Fruit fly (Drosophila melanogaster) whole organism, prepupa: ENCODE results near the gene CG43774.

Experiments used
- CG16779 ChIP-seq: fragments of 200-800 bp; sonication (Bioruptor generic); optimal IDR thresholded peaks from 3 replicates; lab custom pipeline; 2017; ENCODE audit warnings: missing biosample characterization, mild to moderate bottlenecking, missing genetic modification characterization
- Eip75B ChIP-seq: fragments of 200-800 bp; sonication (Bioruptor generic); optimal IDR thresholded peaks from 3 replicates; lab custom pipeline; 2016; ENCODE audit warnings: missing biosample characterization, missing genetic modification characterization
- Ets21C ChIP-seq: fragments of 200-800 bp; sonication (Bioruptor generic); optimal IDR thresholded peaks from 3 replicates; lab custom pipeline; 2016; ENCODE audit warnings: missing biosample characterization, missing genetic modification characterization
- Hr39 ChIP-seq: fragments of 200-800 bp; sonication (Bioruptor generic); optimal IDR thresholded peaks from 2 replicates; lab custom pipeline; 2016; ENCODE audit warnings: missing biosample characterization, missing genetic modification characterization
- Lpt ChIP-seq: fragments of 200-800 bp; sonication (Bioruptor generic); optimal IDR thresholded peaks from 3 replicates; lab custom pipeline; 2016; ENCODE audit warnings: missing biosample characterization, missing genetic modification characterization
- OdsH ChIP-seq: fragments of 200-800 bp; sonication (Bioruptor generic); optimal IDR thresholded peaks from 3 replicates; lab custom pipeline; 2016; ENCODE audit warnings: missing biosample characterization, missing genetic modification characterization
- Smox ChIP-seq: fragments of 200-800 bp; sonication (Bioruptor generic); optimal IDR thresholded peaks from 3 replicates; lab custom pipeline; 2016; ENCODE audit warnings: missing biosample characterization, missing genetic modification characterization
- Sox15 ChIP-seq: fragments of 200-800 bp; sonication (Bioruptor generic); optimal IDR thresholded peaks from 3 replicates; lab custom pipeline; 2016; ENCODE audit warnings: missing biosample characterization, missing genetic modification characterization
- dsx ChIP-seq: fragments of 200-800 bp; optimal IDR thresholded peaks from 3 replicates; lab custom pipeline; 2019; ENCODE audit warnings: missing biosample characterization, mild to moderate bottlenecking, missing genetic modification characterization, moderate library complexity; ENCODE audit not compliant: poor library complexity, severe bottlenecking

- no peak for TF ChIP-seq Ets21C (GFP tag; lab: Kevin White, UChicago)
- TF ChIP-seq Smox, result no peak
- TF ChIP-seq OdsH (GFP tag; lab: Kevin White, UChicago), result no peak
- TF ChIP-seq dsx (GFP tag; lab: Kevin White, UChicago), result no peak
- TF ChIP-seq Lpt (GFP tag; lab: Kevin White, UChicago), result no peak
- TF ChIP-seq CG16779 (tag; lab: Kevin White, UChicago), result no peak
- TF ChIP-seq Sox15 (GFP tag; lab: Kevin White, UChicago), result no peak
- TF ChIP-seq Hr39, result no peak
- TF ChIP-seq Eip75B (GFP tag; lab: Kevin White, UChicago), result no peak
Measured at dm6 chr2L:4037015-4037414, 28.6 kb downstream of the CG43774 start.
